1 fruit fly cellular context compared by ENCODE assay signal in the genomic region with DNA sequence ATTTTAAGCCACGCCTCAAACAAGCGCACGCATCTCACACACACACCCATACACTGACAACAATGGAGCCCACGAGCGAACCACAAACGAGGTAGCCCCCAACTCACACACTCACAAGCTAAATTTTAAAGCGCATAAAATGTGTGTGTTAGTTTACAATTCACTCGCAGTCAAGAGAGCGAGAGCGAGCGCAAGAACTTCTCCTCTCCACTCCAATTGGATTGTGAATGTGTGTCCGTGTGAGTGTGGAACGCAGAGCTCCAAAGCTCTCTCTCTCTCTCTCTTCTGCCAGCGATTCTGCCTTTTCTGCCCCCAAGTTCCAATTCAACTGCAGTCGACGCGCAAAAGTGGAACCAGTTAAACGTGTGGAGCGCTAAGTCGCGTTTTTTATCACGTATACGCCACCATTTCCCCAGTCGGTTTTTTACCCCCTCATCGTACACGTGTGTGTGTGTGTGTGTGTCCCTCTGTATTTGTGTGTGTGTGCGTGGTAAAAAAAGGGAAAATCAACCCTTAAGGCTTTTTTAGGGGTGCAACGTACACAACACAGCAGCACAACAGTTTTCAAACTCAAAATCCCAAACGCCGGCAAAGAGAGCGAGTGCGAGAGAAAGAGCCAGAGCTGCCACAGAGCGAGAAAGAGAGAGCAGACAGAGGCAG.
A peak's percentile ranks its signal among the peaks of the same experiment; 100 is the strongest.
TF ChIP-seq lines count a peak whose summit lies in the region.

No protein-coding gene starts in this region.

TF ChIP-seq in whole organism, embryonic, 481 proteins besides CTCF, POLR2A, EP300 and RAD21 (continued from another document):
- TF ChIP-seq Sin3A (optimal IDR thresholded peaks at IDR 0.05; lab: Kevin White, UChicago) (no peak), gfzf (GFP tag; optimal IDR thresholded peaks at IDR 0.05; lab: Kevin White, UChicago) (no peak), lab (GFP tag; optimal IDR thresholded peaks at IDR 0.05; lab: Kevin White, UChicago) (peak; percentile 9), dimm (GFP tag; IDR thresholded peaks at IDR 0.05; lab: Robert Waterston, UW) (no peak), Hey (tag; optimal IDR thresholded peaks at IDR 0.05; lab: Kevin White, UChicago) (no peak), org-1 (GFP tag; optimal IDR thresholded peaks at IDR 0.05; lab: Kevin White, UChicago) (no peak), CG10431 (GFP tag; optimal IDR thresholded peaks at IDR 0.05; lab: Kevin White, UChicago) (no peak), row (GFP tag; IDR thresholded peaks at IDR 0.05; lab: Robert Waterston, UW) (no peak), otp (GFP tag; IDR thresholded peaks at IDR 0.05; lab: Robert Waterston, UW) (no peak), hbn (GFP tag; IDR thresholded peaks at IDR 0.05; lab: Robert Waterston, UW; ENCODE audit: partially characterized antibody) (no peak), insv (GFP tag; optimal IDR thresholded peaks at IDR 0.05; lab: Kevin White, UChicago) (peak; percentile 37 to 89), vvl (GFP tag; IDR thresholded peaks at IDR 0.05; lab: Robert Waterston, UW) (peak; percentile 96), fd64A (GFP tag; optimal IDR thresholded peaks at IDR 0.05; lab: Kevin White, UChicago) (no peak)
TF ChIP-seq in whole organism, embryonic: peak in this region for 45.
